Fruit fly (Drosophila melanogaster) whole organism, embryonic: ENCODE measurements around the gene jdp.

Experiments used
- Adf1 ChIP-seq: fragments of 200-800 bp; sonication (Bioruptor generic); IDR thresholded peaks from 2 replicates; pipeline ENCODE4 v1.3.6; 2022; ENCODE audit warnings: missing biosample characterization, missing genetic modification characterization
- BtbVII ChIP-seq: fragments of 200-800 bp; sonication (Bioruptor generic); optimal IDR thresholded peaks from 3 replicates; lab custom pipeline; 2017; ENCODE audit warnings: missing biosample characterization, mild to moderate bottlenecking, missing genetic modification characterization
- CG10274 ChIP-seq: fragments of 200-800 bp; sonication (Bioruptor generic); optimal IDR thresholded peaks from 3 replicates; lab custom pipeline; 2017; ENCODE audit warnings: missing biosample characterization, mild to moderate bottlenecking, missing genetic modification characterization
- CG10366 ChIP-seq: fragments of 200-800 bp; sonication (Bioruptor generic); IDR thresholded peaks from 2 replicates; pipeline ENCODE4 v1.3.6; 2022; ENCODE audit warnings: missing biosample characterization, missing genetic modification characterization
- CG10431 ChIP-seq: fragments of 200-800 bp; sonication (Bioruptor generic); optimal IDR thresholded peaks from 3 replicates; lab custom pipeline; 2018; ENCODE audit warnings: missing biosample characterization, mild to moderate bottlenecking, missing genetic modification characterization
- CG10654 ChIP-seq: fragments of 200-800 bp; sonication (Bioruptor generic); optimal IDR thresholded peaks from 2 replicates; lab custom pipeline; 2016; ENCODE audit warnings: missing biosample characterization, missing genetic modification characterization
- CG12659 ChIP-seq: fragments of 200-800 bp; sonication (Bioruptor generic); optimal IDR thresholded peaks from 3 replicates; lab custom pipeline; 2017; ENCODE audit warnings: mild to moderate bottlenecking, missing biosample characterization, missing genetic modification reagents, missing genetic modification characterization
- CG13424 ChIP-seq: fragments of 200-800 bp; sonication (Bioruptor generic); optimal IDR thresholded peaks from 2 replicates; lab custom pipeline; 2019; ENCODE audit warnings: missing biosample characterization, mild to moderate bottlenecking, missing genetic modification characterization, moderate library complexity
- CG15011 ChIP-seq: fragments of 200-800 bp; sonication (Bioruptor generic); optimal IDR thresholded peaks from 3 replicates; lab custom pipeline; 2018; ENCODE audit warnings: missing biosample characterization, mild to moderate bottlenecking, missing genetic modification characterization
- CG15269 ChIP-seq: fragments of 200-800 bp; sonication (Bioruptor generic); optimal IDR thresholded peaks from 2 replicates; lab custom pipeline; 2018; ENCODE audit warnings: missing biosample characterization, mild to moderate bottlenecking, missing genetic modification characterization, moderate library complexity
- CG1529 ChIP-seq: fragments of 200-800 bp; sonication (Bioruptor generic); optimal IDR thresholded peaks from 3 replicates; lab custom pipeline; 2018; ENCODE audit warnings: missing biosample characterization, missing genetic modification characterization
- CG16813 ChIP-seq: fragments of 200-800 bp; sonication (Bioruptor generic); IDR thresholded peaks from 3 replicates; pipeline ENCODE4 v1.3.6; 2022; ENCODE audit warnings: missing biosample characterization, missing genetic modification characterization; ENCODE audit not compliant: partially characterized antibody
- CG18619 ChIP-seq: fragments of 200-800 bp; sonication (Bioruptor generic); optimal IDR thresholded peaks from 3 replicates; lab custom pipeline; 2017; ENCODE audit warnings: missing biosample characterization, mild to moderate bottlenecking, missing genetic modification characterization
- CG3407 ChIP-seq: fragments of 200-800 bp; sonication (Bioruptor generic); optimal IDR thresholded peaks from 2 replicates; lab custom pipeline; 2018; ENCODE audit warnings: missing biosample characterization, mild to moderate bottlenecking, missing genetic modification characterization
- CG34376 ChIP-seq: fragments of 200-800 bp; sonication (Bioruptor generic); optimal IDR thresholded peaks from 2 replicates; lab custom pipeline; 2018; ENCODE audit warnings: missing biosample characterization, mild to moderate bottlenecking, missing genetic modification characterization
- CG4820 ChIP-seq: fragments of 200-800 bp; sonication (Bioruptor generic); optimal IDR thresholded peaks from 3 replicates; lab custom pipeline; 2016; ENCODE audit warnings: missing biosample characterization, missing genetic modification characterization
- CG6654 ChIP-seq: fragments of 200-800 bp; sonication (Bioruptor generic); optimal IDR thresholded peaks from 2 replicates; lab custom pipeline; 2017; ENCODE audit warnings: missing biosample characterization, mild to moderate bottlenecking, missing genetic modification characterization
- CG6813 ChIP-seq: fragments of 200-800 bp; sonication (Bioruptor generic); optimal IDR thresholded peaks from 2 replicates; lab custom pipeline; 2017; ENCODE audit warnings: missing biosample characterization, missing genetic modification characterization, mild to moderate bottlenecking, moderate library complexity, missing genetic modification reagents
- CG6854 ChIP-seq: fragments of 200-800 bp; sonication (Bioruptor generic); optimal IDR thresholded peaks from 3 replicates; lab custom pipeline; 2017; ENCODE audit warnings: missing biosample characterization, mild to moderate bottlenecking, missing genetic modification characterization
- CG7786 ChIP-seq: fragments of 200-800 bp; sonication (Bioruptor generic); optimal IDR thresholded peaks from 2 replicates; lab custom pipeline; 2016; ENCODE audit warnings: missing biosample characterization, missing genetic modification characterization
- CG8290 ChIP-seq, 3 experiments: fragments of 200-800 bp; sonication (Bioruptor generic); optimal IDR thresholded peaks; 2 replicates each; lab custom pipeline; 2016 to 2019; ENCODE audit warnings: missing biosample characterization in 3 of 3, missing genetic modification characterization in 3 of 3, mild to moderate bottlenecking in 2 of 3, moderate library complexity in 1 of 3
- CG9609 ChIP-seq: fragments of 200-800 bp; sonication (Bioruptor generic); optimal IDR thresholded peaks from 3 replicates; lab custom pipeline; 2016; ENCODE audit warnings: missing biosample characterization, missing genetic modification characterization
- CG9817 ChIP-seq: fragments of 200-800 bp; sonication (Bioruptor generic); optimal IDR thresholded peaks from 2 replicates; lab custom pipeline; 2018; ENCODE audit warnings: missing biosample characterization, mild to moderate bottlenecking, missing genetic modification characterization, moderate library complexity
- CTCF ChIP-seq: fragments of 200-800 bp; sonication (Bioruptor generic); optimal IDR thresholded peaks from 2 replicates; lab custom pipeline; 2017; ENCODE audit warnings: missing biosample characterization, mild to moderate bottlenecking, missing genetic modification characterization, moderate library complexity
- Chrac-16 ChIP-seq: fragments of 200-800 bp; sonication (Bioruptor generic); optimal IDR thresholded peaks from 3 replicates; lab custom pipeline; 2016; ENCODE audit warnings: missing biosample characterization, missing genetic modification characterization
- CkIIα-i1 ChIP-seq: fragments of 200-800 bp; sonication (Bioruptor generic); IDR thresholded peaks from 2 replicates; pipeline ENCODE4 v1.3.6; 2022; ENCODE audit warnings: missing biosample characterization, missing genetic modification characterization
- CoRest ChIP-seq: fragments of 200-800 bp; sonication (Bioruptor generic); optimal IDR thresholded peaks from 3 replicates; lab custom pipeline; 2018; ENCODE audit warnings: missing biosample characterization, mild to moderate bottlenecking, missing genetic modification characterization, moderate library complexity
- E2f1 ChIP-seq: fragments of 200-800 bp; sonication (Bioruptor generic); IDR thresholded peaks from 2 replicates; pipeline ENCODE4 v1.3.6; 2022; ENCODE audit warnings: missing biosample characterization, missing genetic modification characterization
- Max ChIP-seq: fragments of 200-800 bp; sonication (Bioruptor generic); optimal IDR thresholded peaks from 2 replicates; lab custom pipeline; 2016; ENCODE audit warnings: missing biosample characterization, mild to moderate bottlenecking, missing genetic modification characterization
- Oli ChIP-seq: fragments of 200-800 bp; sonication (Bioruptor generic); optimal IDR thresholded peaks from 2 replicates; lab custom pipeline; 2018; ENCODE audit warnings: missing biosample characterization, mild to moderate bottlenecking, missing genetic modification characterization, moderate library complexity
- Spps ChIP-seq: fragments of 200-800 bp; sonication (Bioruptor generic); optimal IDR thresholded peaks from 2 replicates; lab custom pipeline; 2018; ENCODE audit warnings: missing biosample characterization, mild to moderate bottlenecking, missing genetic modification characterization
- Sry-β ChIP-seq: fragments of 200-800 bp; sonication (Bioruptor generic); optimal IDR thresholded peaks from 2 replicates; lab custom pipeline; 2018; ENCODE audit warnings: missing biosample characterization, mild to moderate bottlenecking, missing genetic modification characterization, moderate library complexity
- ap ChIP-seq: fragments of 200-800 bp; sonication (Bioruptor generic); IDR thresholded peaks from 2 replicates; pipeline ENCODE4 v1.3.6; 2022; ENCODE audit warnings: missing biosample characterization, missing genetic modification characterization
- caup ChIP-seq: fragments of 200-800 bp; sonication (Bioruptor generic); optimal IDR thresholded peaks from 3 replicates; lab custom pipeline; 2017; ENCODE audit warnings: missing biosample characterization, mild to moderate bottlenecking, missing genetic modification characterization, moderate library complexity; ENCODE audit not compliant: severe bottlenecking
- dmrt11E ChIP-seq: fragments of 200-800 bp; sonication (Bioruptor generic); optimal IDR thresholded peaks from 3 replicates; lab custom pipeline; 2018; ENCODE audit warnings: missing biosample characterization, mild to moderate bottlenecking, missing genetic modification characterization, moderate library complexity
- eve ChIP-seq, 2 experiments: fragments of >200 bp; optimal IDR thresholded peaks; 2 replicates each; lab custom pipeline; 2017; ENCODE audit warnings: missing biosample characterization in 2 of 2, missing genetic modification characterization in 2 of 2
- ewg ChIP-seq: fragments of 200-800 bp; sonication (Bioruptor generic); optimal IDR thresholded peaks from 3 replicates; lab custom pipeline; 2017; ENCODE audit warnings: mild to moderate bottlenecking, missing biosample characterization, missing genetic modification reagents, missing genetic modification characterization
- fd102C ChIP-seq: fragments of 200-800 bp; sonication (Bioruptor generic); optimal IDR thresholded peaks from 2 replicates; lab custom pipeline; 2018; ENCODE audit warnings: missing biosample characterization, mild to moderate bottlenecking, missing genetic modification characterization, moderate library complexity
- gem ChIP-seq: fragments of 200-800 bp; sonication (Bioruptor generic); optimal IDR thresholded peaks from 2 replicates; lab custom pipeline; 2019; ENCODE audit warnings: missing biosample characterization, mild to moderate bottlenecking, missing genetic modification characterization, moderate library complexity
- knrl ChIP-seq: fragments of 200-800 bp; sonication (Bioruptor generic); IDR thresholded peaks from 3 replicates; pipeline ENCODE4 v1.3.6; 2022; ENCODE audit warnings: missing biosample characterization, missing genetic modification characterization; ENCODE audit not compliant: partially characterized antibody
- nmo ChIP-seq: fragments of 200-800 bp; sonication (Bioruptor generic); optimal IDR thresholded peaks from 2 replicates; lab custom pipeline; 2018; ENCODE audit warnings: missing biosample characterization, mild to moderate bottlenecking, missing genetic modification characterization, moderate library complexity
- sens ChIP-seq: fragments of 200-800 bp; sonication (Bioruptor generic); peaks from one replicate; lab custom pipeline; 2016; ENCODE audit warnings: missing biosample characterization, missing genetic modification characterization
- sim ChIP-seq: fragments of 200-800 bp; sonication (Bioruptor generic); IDR thresholded peaks from 2 replicates; pipeline ENCODE4 v1.3.6; 2022; ENCODE audit warnings: missing biosample characterization, missing genetic modification characterization
- sisA ChIP-seq: fragments of 200-800 bp; sonication (Bioruptor generic); IDR thresholded peaks from 2 replicates; pipeline ENCODE4 v1.3.6; 2022; ENCODE audit warnings: missing biosample characterization, missing genetic modification characterization
- toy ChIP-seq: fragments of 200-800 bp; sonication (Bioruptor generic); IDR thresholded peaks from 2 replicates; pipeline ENCODE4 v1.3.6; 2022; ENCODE audit warnings: missing biosample characterization, missing genetic modification characterization
- tup ChIP-seq: fragments of 200-800 bp; sonication (Bioruptor generic); optimal IDR thresholded peaks from 2 replicates; lab custom pipeline; 2016; ENCODE audit warnings: missing biosample characterization, mild to moderate bottlenecking, missing genetic modification characterization, moderate library complexity
- twi ChIP-seq: fragments of 200-800 bp; optimal IDR thresholded peaks from 2 replicates; lab custom pipeline; 2019; ENCODE audit warnings: missing biosample characterization, mild to moderate bottlenecking, missing genetic modification characterization, moderate library complexity
- tx ChIP-seq: fragments of 200-800 bp; sonication (Bioruptor generic); optimal IDR thresholded peaks from 2 replicates; lab custom pipeline; 2016; ENCODE audit warnings: missing biosample characterization, missing genetic modification characterization
- wor ChIP-seq: fragments of 200-800 bp; sonication (Bioruptor generic); IDR thresholded peaks from 2 replicates; pipeline ENCODE4 v1.3.6; 2022; ENCODE audit warnings: missing biosample characterization, missing genetic modification characterization

Gene jdp

DNA sequence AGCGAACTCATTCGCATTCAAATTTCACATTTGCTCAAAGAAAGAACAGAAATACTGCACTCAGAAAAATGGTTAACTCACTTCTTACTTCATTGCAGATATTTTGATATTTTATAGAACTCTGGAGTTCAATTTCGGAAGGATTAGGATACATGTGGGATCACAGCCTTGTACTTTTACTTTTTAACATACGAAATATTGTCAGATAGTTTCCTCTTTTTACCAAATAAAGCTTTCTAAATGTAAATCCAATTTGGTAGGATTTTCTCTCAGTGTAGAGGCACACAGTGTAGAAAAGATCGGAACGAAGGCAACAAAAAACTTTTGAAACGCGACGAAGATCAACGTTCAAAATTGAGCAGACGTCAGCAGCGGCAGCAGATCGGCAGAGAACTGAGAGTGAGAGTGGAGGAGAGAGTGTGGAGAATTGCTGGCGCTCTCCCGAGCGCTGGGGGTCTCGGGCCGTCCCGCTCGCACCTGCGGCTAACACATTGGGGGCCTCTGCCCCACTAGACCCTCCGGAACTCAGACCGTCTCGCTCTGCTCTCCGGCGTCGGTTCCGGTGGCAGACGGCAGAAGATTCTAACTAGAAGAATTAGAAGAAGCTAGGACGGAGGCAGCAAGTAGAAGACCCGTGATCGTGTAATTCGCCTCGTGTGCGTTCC lies 5.3 kb upstream of the jdp start, which contains the start of gene tmod (continued):
- 0 out of 2 replicates have a peak, but pooled peaks have one; percentile 30 for TF ChIP-seq toy (GFP tag; lab: Robert Waterston, UW)
- TF ChIP-seq gem (tag; lab: Kevin White, UChicago): peak; percentile 80
- TF ChIP-seq CoRest (tag; lab: Kevin White, UChicago): peak; percentile 66
- TF ChIP-seq E2f1: peak; percentile 24; the same call in 1 of the 2 replicates
- TF ChIP-seq CG10366 (GFP tag; lab: Robert Waterston, UW): peak; percentile 24; the same call in 1 of the 2 replicates
- peak; percentile 62 for TF ChIP-seq dmrt11E (tag; lab: Kevin White, UChicago)
- TF ChIP-seq tup (GFP tag; lab: Kevin White, UChicago): no peak
- TF ChIP-seq CG10654 (GFP tag; lab: Kevin White, UChicago): peak; percentile 25
- peak; percentile 30 for TF ChIP-seq twi (tag; lab: Kevin White, UChicago)
- 0 out of 2 replicates have a peak, but pooled peaks have one; percentile 42 for TF ChIP-seq sisA (GFP tag; lab: Robert Waterston, UW)
- no peak for TF ChIP-seq CkIIα-i1 (GFP tag; lab: Robert Waterston, UW)
- TF ChIP-seq fd102C: no peak
- TF ChIP-seq Oli: peak; percentile 61
- peak; percentile 20 for TF ChIP-seq tx (GFP tag; lab: Kevin White, UChicago)
- no peak for TF ChIP-seq CG16813 (GFP tag; lab: Robert Waterston, UW)
- TF ChIP-seq ewg (GFP tag; lab: Kevin White, UChicago): peak; percentile 45
- peak; percentile 31 for TF ChIP-seq CG9609
- no peak for TF ChIP-seq knrl (GFP tag; lab: Robert Waterston, UW)
- TF ChIP-seq CG6854 (GFP tag; lab: Kevin White, UChicago): peak; percentile 12
- TF ChIP-seq CG15011 (GFP tag; lab: Kevin White, UChicago): no peak
- TF ChIP-seq BtbVII (GFP tag; lab: Kevin White, UChicago): peak; percentile 30
- peak; percentile 63 for TF ChIP-seq CG13424
- TF ChIP-seq CG6654: peak; percentile 33
- TF ChIP-seq nmo (GFP tag; lab: Kevin White, UChicago): peak; percentile 72
- TF ChIP-seq CG8290 (GFP tag; optimal IDR thresholded peaks at IDR 0.05; lab: Kevin White, UChicago): no peak
- peak in 1 of 2 experiments; percentile 38 for TF ChIP-seq CG8290 (tag; optimal IDR thresholded peaks at IDR 0.05; lab: Kevin White, UChicago)
- peak; percentile 91 for TF ChIP-seq sens (GFP tag; lab: Kevin White, UChicago)
- no peak for TF ChIP-seq CG10431 (GFP tag; lab: Kevin White, UChicago)
- TF ChIP-seq CG1529 (GFP tag; lab: Kevin White, UChicago): peak; percentile 21
- no peak for TF ChIP-seq wor (GFP tag; lab: Robert Waterston, UW)
- TF ChIP-seq CG15269: peak; percentile 60
- TF ChIP-seq CG18619 (GFP tag; lab: Kevin White, UChicago): no peak
- TF ChIP-seq sim (GFP tag; lab: Robert Waterston, UW): no peak
- peak; percentile 20 for TF ChIP-seq Max (GFP tag; lab: Kevin White, UChicago)
- TF ChIP-seq CTCF (GFP tag; lab: Kevin White, UChicago): peak; percentile 9
- TF ChIP-seq Sry-β (GFP tag; lab: Kevin White, UChicago): peak; percentile 32
- peak; percentile 25 for TF ChIP-seq CG3407 (GFP tag; lab: Kevin White, UChicago)
- peak; percentile 3 for TF ChIP-seq CG12659 (GFP tag; lab: Kevin White, UChicago)
- peak; percentile 24 for TF ChIP-seq caup (GFP tag; lab: Kevin White, UChicago)
- peak; percentile 82 for TF ChIP-seq Adf1 (GFP tag; lab: Robert Waterston, UW)
- TF ChIP-seq ap: no peak
- no peak for TF ChIP-seq Chrac-16 (GFP tag; lab: Kevin White, UChicago)
- peak in 1 of 2 experiments; percentile 40 for TF ChIP-seq eve (GFP tag; optimal IDR thresholded peaks at IDR 0.05; lab: Kevin White, UChicago)
- TF ChIP-seq Spps (tag; lab: Kevin White, UChicago): peak; percentile 35
- TF ChIP-seq CG9817 (tag; lab: Kevin White, UChicago): peak; percentile 19
- peak; percentile 7 for TF ChIP-seq CG6813 (GFP tag; lab: Kevin White, UChicago)
- TF ChIP-seq CG10274 (GFP tag; lab: Kevin White, UChicago): peak; percentile 8
- TF ChIP-seq CG34376 (GFP tag; lab: Kevin White, UChicago): peak; percentile 40
- no peak for TF ChIP-seq CG7786 (GFP tag; lab: Kevin White, UChicago)
- peak; percentile 43 for TF ChIP-seq CG4820 (GFP tag; lab: Kevin White, UChicago)
